Fruit fly (Drosophila melanogaster): ENCODE data around the gene sev.
A peak's percentile ranks its signal among the peaks of the same experiment; 100 is the strongest.

The sev gene

DNA sequence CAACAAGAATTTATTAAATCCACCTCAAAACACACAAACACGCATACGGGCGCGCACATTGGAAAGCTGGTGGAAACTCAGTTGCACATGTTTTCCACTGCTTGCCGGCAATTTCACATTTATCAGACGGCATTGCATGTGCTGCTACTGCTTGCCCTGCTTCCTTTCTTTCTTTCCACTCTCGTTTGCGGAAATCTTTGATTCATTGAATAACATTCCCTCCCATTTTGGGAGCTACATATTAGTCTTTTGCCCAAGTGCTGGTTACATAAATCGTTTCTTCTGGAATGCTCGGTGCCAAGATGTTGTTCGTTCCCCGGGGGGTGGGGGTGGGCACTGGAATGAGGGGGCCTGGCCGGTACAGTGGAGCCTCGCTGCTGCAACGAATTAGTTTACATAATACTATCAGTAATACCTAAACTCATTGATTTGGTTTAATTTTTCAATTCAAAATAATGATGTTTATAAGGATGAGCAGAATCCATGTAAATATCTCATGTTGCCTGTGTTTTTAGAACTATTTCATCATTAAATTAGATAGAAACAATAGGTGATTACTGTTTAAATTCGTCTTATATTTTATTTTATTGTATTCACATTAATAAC is 22.8 kb upstream of the sev start (continued):
- no peak for TF ChIP-seq Ets65A (GFP tag)
- no peak for TF ChIP-seq CG18619 (GFP tag; optimal IDR thresholded peaks at IDR 0.05)
- no peak for TF ChIP-seq CG15073 (GFP tag; optimal IDR thresholded peaks at IDR 0.05)
- peak; percentile 82 for TF ChIP-seq CG15479 (GFP tag; optimal IDR thresholded peaks at IDR 0.05)
- no peak for TF ChIP-seq lmd (GFP tag; IDR thresholded peaks at IDR 0.05)
- TF ChIP-seq Adf1 (GFP tag; IDR thresholded peaks at IDR 0.05) = no peak
- TF ChIP-seq CG8478 (optimal IDR thresholded peaks at IDR 0.05) = no peak
- no peak for TF ChIP-seq crp (GFP tag; optimal IDR thresholded peaks at IDR 0.05)
- no peak for TF ChIP-seq ro (GFP tag; IDR thresholded peaks at IDR 0.05)
- no peak for TF ChIP-seq otp (GFP tag; IDR thresholded peaks at IDR 0.05)
- peak; percentile 25 for TF ChIP-seq CG13424 (tag; optimal IDR thresholded peaks at IDR 0.05)
- TF ChIP-seq Mrtf (GFP tag; IDR thresholded peaks at IDR 0.05) = no peak
- no peak for TF ChIP-seq pum (GFP tag; optimal IDR thresholded peaks at IDR 0.05)
- peak; percentile 36 for TF ChIP-seq Med (GFP tag)
- TF ChIP-seq Hr3 (GFP tag; optimal IDR thresholded peaks at IDR 0.05) = no peak
- TF ChIP-seq cwo (GFP tag; optimal IDR thresholded peaks at IDR 0.05) = peak; percentile 5
- TF ChIP-seq cato (GFP tag; optimal IDR thresholded peaks at IDR 0.05; ENCODE audit: borderline replicate concordance) = no peak
- no peak for TF ChIP-seq CG12071 (GFP tag; optimal IDR thresholded peaks at IDR 0.05)
- TF ChIP-seq CG17359 (tag; optimal IDR thresholded peaks at IDR 0.05) = peak; percentile 15
- peak; percentile 12 for TF ChIP-seq phol (tag; optimal IDR thresholded peaks at IDR 0.05)
- TF ChIP-seq Max (GFP tag; optimal IDR thresholded peaks at IDR 0.05) = peak; percentile 7
- no peak for TF ChIP-seq sug (tag; optimal IDR thresholded peaks at IDR 0.05)
- TF ChIP-seq CG4424 (GFP tag; optimal IDR thresholded peaks at IDR 0.05) = peak; percentile 26
- TF ChIP-seq Ets97D (GFP tag; optimal IDR thresholded peaks at IDR 0.05) = no peak
- TF ChIP-seq CG12391 (tag; optimal IDR thresholded peaks at IDR 0.05) = peak; percentile 23
- no peak for TF ChIP-seq CG7357 (GFP tag; IDR thresholded peaks at IDR 0.05)
- peak; percentile 23; the same call in 1 of the 3 replicates for TF ChIP-seq tgo (GFP tag; IDR thresholded peaks at IDR 0.05)
- TF ChIP-seq CG7745 (tag; optimal IDR thresholded peaks at IDR 0.05) = no peak
- no peak for TF ChIP-seq vfl (GFP tag; optimal IDR thresholded peaks at IDR 0.05)
- TF ChIP-seq CG2199 (GFP tag; IDR thresholded peaks at IDR 0.05) = 0 out of 3 replicates have a peak, but pooled peaks have one; percentile 16
- TF ChIP-seq CG6689 (GFP tag; IDR thresholded peaks at IDR 0.05) = no peak
- no peak for TF ChIP-seq Nf-YA (GFP tag; IDR thresholded peaks at IDR 0.05)
- no peak for TF ChIP-seq Trl (optimal IDR thresholded peaks at IDR 0.05)
- TF ChIP-seq Trl (GFP tag; optimal IDR thresholded peaks at IDR 0.05) = no peak
- TF ChIP-seq grn (GFP tag; optimal IDR thresholded peaks at IDR 0.05) = no peak
- no peak for TF ChIP-seq CG18262 (tag; optimal IDR thresholded peaks at IDR 0.05)
- TF ChIP-seq CG7928 (GFP tag; optimal IDR thresholded peaks at IDR 0.05) = no peak
- TF ChIP-seq CG2116 (GFP tag; optimal IDR thresholded peaks at IDR 0.05) = no peak
- TF ChIP-seq bcd (GFP tag; optimal IDR thresholded peaks at IDR 0.05) = no peak
- no peak for TF ChIP-seq zen2 (GFP tag; IDR thresholded peaks at IDR 0.05; ENCODE audit: partially characterized antibody)
- TF ChIP-seq CG14710 (tag; optimal IDR thresholded peaks at IDR 0.05) = no peak
- TF ChIP-seq cas (GFP tag; IDR thresholded peaks at IDR 0.05) = no peak
- TF ChIP-seq chm (GFP tag; IDR thresholded peaks at IDR 0.05) = 0 out of 2 replicates have a peak, but pooled peaks have one; percentile 37
- TF ChIP-seq H2.0 (GFP tag; IDR thresholded peaks at IDR 0.05) = no peak
- peak; percentile 22 for TF ChIP-seq ind (GFP tag; optimal IDR thresholded peaks at IDR 0.05)
- TF ChIP-seq Eip74EF (GFP tag; optimal IDR thresholded peaks at IDR 0.05) = no peak
- TF ChIP-seq CG7556 (GFP tag; optimal IDR thresholded peaks at IDR 0.05) = no peak
- TF ChIP-seq trem (tag; optimal IDR thresholded peaks at IDR 0.05) = no peak
- no peak for TF ChIP-seq onecut (GFP tag; IDR thresholded peaks at IDR 0.05)
- TF ChIP-seq MBD-R2 (GFP tag; IDR thresholded peaks at IDR 0.05) = no peak
- no peak for TF ChIP-seq prd (optimal IDR thresholded peaks at IDR 0.05)
- TF ChIP-seq prd (GFP tag; IDR thresholded peaks at IDR 0.05) = peak; percentile 36; the same call in 1 of the 3 replicates
